Fruit fly (Drosophila melanogaster) whole organism, pupa: Measurements from ENCODE around the gene nkt.

Experiments
- CG10348 ChIP-seq: fragments of 200-800 bp; sonication (Bioruptor generic); IDR thresholded peaks from 2 replicates; pipeline ENCODE4 v1.3.6; 2022; ENCODE audit warnings: missing biosample characterization, missing genetic modification characterization
- CG32121 ChIP-seq: fragments of 200-800 bp; sonication (Bioruptor generic); IDR thresholded peaks from 2 replicates; pipeline ENCODE4 v1.3.6; 2022; ENCODE audit warnings: missing biosample characterization, missing genetic modification characterization
- CG34367 ChIP-seq: fragments of 200-800 bp; sonication (Bioruptor generic); optimal IDR thresholded peaks from 2 replicates; lab custom pipeline; 2018; ENCODE audit warnings: missing biosample characterization, mild to moderate bottlenecking, missing genetic modification characterization
- D1 ChIP-seq: fragments of 200-800 bp; sonication (Bioruptor generic); optimal IDR thresholded peaks from 2 replicates; lab custom pipeline; 2018; ENCODE audit warnings: missing biosample characterization, mild to moderate bottlenecking, missing genetic modification characterization, moderate library complexity
- Pif1A ChIP-seq: fragments of 200-800 bp; sonication (Bioruptor generic); optimal IDR thresholded peaks from 3 replicates; lab custom pipeline; 2016; ENCODE audit warnings: missing biosample characterization, missing genetic modification characterization
- Pif1B ChIP-seq: fragments of 200-800 bp; sonication (Bioruptor generic); optimal IDR thresholded peaks from 3 replicates; lab custom pipeline; 2016; ENCODE audit warnings: missing biosample characterization, missing genetic modification characterization
- fd96Ca ChIP-seq: fragments of 200-800 bp; sonication (Bioruptor generic); IDR thresholded peaks from 3 replicates; pipeline ENCODE4 v1.3.6; 2022; ENCODE audit warnings: missing biosample characterization, missing genetic modification characterization

- TF ChIP-seq CG32121 (GFP tag; lab: Robert Waterston, UW) = no peak
- no peak for TF ChIP-seq CG34367
- no peak for TF ChIP-seq Pif1A
- no peak for TF ChIP-seq Pif1B (GFP tag; lab: Kevin White, UChicago)
- TF ChIP-seq fd96Ca (GFP tag; lab: Robert Waterston, UW) = no peak
- no peak for TF ChIP-seq CG10348 (GFP tag; lab: Robert Waterston, UW)
- TF ChIP-seq D1 (tag; lab: Kevin White, UChicago) = no peak
Observed at dm6 chr3L:11204852-11205251, 3.7 kb downstream of the nkt start.
